Worm (Caenorhabditis elegans) whole organism, L2 larva: ENCODE data around the gene trpa-1.

Source experiments
- C34F6.9 ChIP-seq: fragments of 150-350 bp; optimal IDR thresholded peaks from 2 replicates; lab custom pipeline; 2014; ENCODE audit warnings: missing biosample characterization, missing genetic modification characterization
- F13H6.1 ChIP-seq: sonication (generic microtip); optimal IDR thresholded peaks from 2 replicates; lab custom pipeline; 2016; ENCODE audit warnings: missing genetic modification characterization, missing compliant biosample characterization
- R02D3.7 ChIP-seq: fragments of 150-350 bp; optimal IDR thresholded peaks from 2 replicates; lab custom pipeline; 2014; ENCODE audit warnings: missing biosample characterization, missing genetic modification characterization
- Y55F3AM.14 ChIP-seq: fragments of 200-800 bp; sonication (Bioruptor generic); optimal IDR thresholded peaks from 2 replicates; lab custom pipeline; 2018; ENCODE audit warnings: mild to moderate bottlenecking, missing genetic modification characterization, missing compliant biosample characterization
- alr-1 ChIP-seq: fragments of 150-350 bp; optimal IDR thresholded peaks from 2 replicates; lab custom pipeline; 2014; ENCODE audit warnings: missing biosample characterization, missing genetic modification characterization
- aly-2 ChIP-seq: fragments of 150-350 bp; optimal IDR thresholded peaks from 2 replicates; lab custom pipeline; 2014; ENCODE audit warnings: missing biosample characterization, missing genetic modification characterization
- blmp-1 ChIP-seq: sonication (generic microtip); optimal IDR thresholded peaks from 2 replicates; lab custom pipeline; 2017; ENCODE audit warnings: missing genetic modification characterization, mild to moderate bottlenecking, missing compliant biosample characterization, antibody characterized with exemption, moderate library complexity; ENCODE audit not compliant: insufficient read depth
- ceh-16 ChIP-seq: fragments of 150-350 bp; optimal IDR thresholded peaks from 2 replicates; lab custom pipeline; 2014; ENCODE audit warnings: missing biosample characterization, missing genetic modification characterization
- ceh-82 ChIP-seq: fragments of 150-350 bp; optimal IDR thresholded peaks from 2 replicates; lab custom pipeline; 2014; ENCODE audit warnings: missing biosample characterization, missing genetic modification characterization
- crh-2 ChIP-seq: sonication (generic microtip); optimal IDR thresholded peaks from 2 replicates; lab custom pipeline; 2017; ENCODE audit warnings: missing biosample characterization, missing genetic modification characterization
- egl-27 ChIP-seq: sonication (generic microtip); optimal IDR thresholded peaks from 3 replicates; lab custom pipeline; 2017; ENCODE audit warnings: missing biosample characterization, missing genetic modification reagents, missing genetic modification characterization
- elt-1 ChIP-seq: fragments of 150-350 bp; optimal IDR thresholded peaks from 2 replicates; lab custom pipeline; 2014; ENCODE audit warnings: missing biosample characterization, missing genetic modification characterization
- elt-3 ChIP-seq: sonication (generic microtip); optimal IDR thresholded peaks from 2 replicates; lab custom pipeline; 2017; ENCODE audit warnings: missing biosample characterization, missing genetic modification characterization
- fos-1 ChIP-seq: fragments of 150-350 bp; optimal IDR thresholded peaks from 2 replicates; lab custom pipeline; 2014; ENCODE audit warnings: missing biosample characterization, missing genetic modification characterization
- gmeb-1 ChIP-seq: fragments of 150-350 bp; optimal IDR thresholded peaks from 2 replicates; lab custom pipeline; 2014; ENCODE audit warnings: missing biosample characterization, missing genetic modification characterization
- lin-11 ChIP-seq: fragments of 150-350 bp; sonication (generic microtip); optimal IDR thresholded peaks from 2 replicates; lab custom pipeline; 2014; ENCODE audit warnings: missing biosample characterization, missing genetic modification characterization, inconsistent platforms, mixed read lengths
- lin-13 ChIP-seq: fragments of 150-350 bp; optimal IDR thresholded peaks from 2 replicates; lab custom pipeline; 2014; ENCODE audit warnings: missing biosample characterization, missing genetic modification reagents, missing genetic modification characterization
- lin-39 ChIP-seq: fragments of 150-350 bp; optimal IDR thresholded peaks from 2 replicates; lab custom pipeline; 2014; ENCODE audit warnings: missing biosample characterization, missing genetic modification reagents, missing genetic modification characterization
- lsy-2 ChIP-seq, 2 experiments: fragments of 150-350 bp in 1 of 2; sonication (generic microtip) in 1 of 2; optimal IDR thresholded peaks; 2 replicates each; lab custom pipeline; 2014 to 2017; ENCODE audit warnings: missing biosample characterization in 2 of 2, missing genetic modification characterization in 2 of 2
- mab-5 ChIP-seq: fragments of 150-350 bp; optimal IDR thresholded peaks from 2 replicates; lab custom pipeline; 2014; ENCODE audit warnings: missing biosample characterization, missing genetic modification characterization
- mbf-1 ChIP-seq: sonication (generic microtip); optimal IDR thresholded peaks from 2 replicates; lab custom pipeline; 2017; ENCODE audit warnings: missing biosample characterization, missing genetic modification characterization
- mdl-1 ChIP-seq, 2 experiments: fragments of 150-350 bp in 1 of 2; sonication (generic microtip) in 1 of 2; optimal IDR thresholded peaks; 2 replicates each; lab custom pipeline; 2017; ENCODE audit warnings: missing biosample characterization in 2 of 2, missing genetic modification characterization in 2 of 2
- nhr-11 ChIP-seq: fragments of 150-350 bp; optimal IDR thresholded peaks from 2 replicates; lab custom pipeline; 2014; ENCODE audit warnings: missing biosample characterization, missing genetic modification characterization
- nhr-129 ChIP-seq: fragments of 150-350 bp; optimal IDR thresholded peaks from 2 replicates; lab custom pipeline; 2014; ENCODE audit warnings: missing biosample characterization, missing genetic modification characterization
- nhr-23 ChIP-seq: fragments of 150-350 bp; optimal IDR thresholded peaks from 2 replicates; lab custom pipeline; 2014; ENCODE audit warnings: missing biosample characterization, missing genetic modification reagents, missing genetic modification characterization
- nhr-237 ChIP-seq: fragments of 150-350 bp; optimal IDR thresholded peaks from 2 replicates; lab custom pipeline; 2014; ENCODE audit warnings: missing biosample characterization, missing genetic modification characterization
- nhr-25 ChIP-seq: fragments of 150-350 bp; sonication (generic microtip); optimal IDR thresholded peaks from 3 replicates; lab custom pipeline; 2014; ENCODE audit warnings: missing biosample characterization, missing genetic modification characterization
- nhr-6 ChIP-seq: fragments of 150-350 bp; optimal IDR thresholded peaks from 2 replicates; lab custom pipeline; 2014; ENCODE audit warnings: missing biosample characterization, missing genetic modification characterization
- nhr-77 ChIP-seq: fragments of 150-350 bp; optimal IDR thresholded peaks from 2 replicates; lab custom pipeline; 2014; ENCODE audit warnings: missing biosample characterization, missing genetic modification characterization
- sem-4 ChIP-seq: fragments of 150-350 bp; optimal IDR thresholded peaks from 2 replicates; lab custom pipeline; 2014; ENCODE audit warnings: missing biosample characterization, missing genetic modification reagents, missing genetic modification characterization
- skn-1 ChIP-seq: sonication (generic microtip); optimal IDR thresholded peaks from 2 replicates; lab custom pipeline; 2017; ENCODE audit warnings: missing biosample characterization, missing genetic modification characterization
- sma-9 ChIP-seq, 2 experiments: fragments of 150-350 bp in 1 of 2; sonication (generic microtip) in 1 of 2; optimal IDR thresholded peaks; 2 replicates each; lab custom pipeline; 2014 to 2016; ENCODE audit warnings: missing genetic modification characterization in 2 of 2, mild to moderate bottlenecking in 1 of 2, missing biosample characterization in 1 of 2, missing compliant biosample characterization in 1 of 2, missing genetic modification reagents in 1 of 2, moderate library complexity in 1 of 2
- snpc-4 ChIP-seq: fragments of 150-350 bp; optimal IDR thresholded peaks from 2 replicates; lab custom pipeline; 2014; ENCODE audit warnings: missing biosample characterization, missing genetic modification characterization
- unc-39 ChIP-seq: fragments of 150-350 bp; optimal IDR thresholded peaks from 2 replicates; lab custom pipeline; 2014; ENCODE audit warnings: missing biosample characterization, missing genetic modification characterization
- unc-62 ChIP-seq: fragments of 150-350 bp; optimal IDR thresholded peaks from 2 replicates; lab custom pipeline; 2014; ENCODE audit warnings: missing biosample characterization, missing genetic modification reagents, missing genetic modification characterization
- zag-1 ChIP-seq: fragments of 150-350 bp; optimal IDR thresholded peaks from 2 replicates; lab custom pipeline; 2014; ENCODE audit warnings: missing biosample characterization, missing genetic modification characterization
- ztf-1 ChIP-seq: fragments of 200-800 bp; sonication (Bioruptor generic); conservative IDR thresholded peaks from 2 replicates; pipeline ENCODE4 v1.3.6; 2022; ENCODE audit warnings: missing genetic modification characterization, missing compliant biosample characterization
- ztf-11 ChIP-seq: sonication (generic microtip); optimal IDR thresholded peaks from 2 replicates; lab custom pipeline; 2017; ENCODE audit warnings: missing biosample characterization, missing genetic modification characterization

Gene trpa-1

ce11 chrIV:11916907-11917306, 52.6 kb downstream of the trpa-1 start, which contains the start of gene ZK822.10 (continued):
- TF ChIP-seq egl-27 (tag; lab: Kevin White, UChicago) (no peak), nhr-25 (tag; lab: Kevin White, UChicago) (no peak), ceh-16 (tag; lab: Kevin White, UChicago) (no peak), unc-39 (no peak), alr-1 (tag; lab: Kevin White, UChicago) (no peak), elt-3 (tag; lab: Kevin White, UChicago) (no peak), sma-9 (GFP tag; optimal IDR thresholded peaks at IDR 0.05; lab: Kevin White, UChicago) (peak; percentile 35), sma-9 (tag; optimal IDR thresholded peaks at IDR 0.05; lab: Kevin White, UChicago) (no peak), Y55F3AM.14 (GFP tag; lab: Kevin White, UChicago) (no peak), fos-1 (tag; lab: Kevin White, UChicago) (peak; percentile 12), skn-1 (tag; lab: Kevin White, UChicago) (no peak)
- TF ChIP-seq, all 48 proteins: peak for 4

- TF ChIP-seq nhr-129 (tag; lab: Kevin White, UChicago) (no peak), mab-5 (tag; lab: Kevin White, UChicago) (no peak), nhr-23 (no peak), zag-1 (tag; lab: Kevin White, UChicago) (no peak), crh-2 (tag; lab: Kevin White, UChicago) (peak; percentile 39), nhr-25 (tag; lab: Kevin White, UChicago) (no peak), C34F6.9 (tag; lab: Kevin White, UChicago) (no peak), sma-9 (GFP tag; optimal IDR thresholded peaks at IDR 0.05; lab: Kevin White, UChicago) (peak; percentile 44), sma-9 (tag; optimal IDR thresholded peaks at IDR 0.05; lab: Kevin White, UChicago) (no peak), R02D3.7 (tag; lab: Kevin White, UChicago) (no peak), snpc-4 (tag; lab: Kevin White, UChicago) (no peak), nhr-237 (tag; lab: Kevin White, UChicago) (no peak), ztf-11 (tag; lab: Kevin White, UChicago) (no peak), F13H6.1 (tag; lab: Kevin White, UChicago) (no peak), unc-62 (no peak), nhr-6 (tag; lab: Kevin White, UChicago) (no peak), alr-1 (tag; lab: Kevin White, UChicago) (no peak), fos-1 (tag; lab: Kevin White, UChicago) (peak; percentile 60), nhr-77 (tag; lab: Kevin White, UChicago) (no peak), elt-1 (tag; lab: Kevin White, UChicago) (no peak), Y55F3AM.14 (GFP tag; lab: Kevin White, UChicago) (no peak)
These were observed 53.6 kb downstream of the trpa-1 start for ce11 chrIV:11917886-11918285.

ce11 chrIV:11919067-11919466, 54.7 kb downstream of the trpa-1 start:
- TF ChIP-seq ceh-16 (tag; lab: Kevin White, UChicago) (no peak), unc-39 (no peak), mbf-1 (tag; lab: Kevin White, UChicago) (no peak), lin-39 (tag; lab: Kevin White, UChicago) (no peak), egl-27 (tag; lab: Kevin White, UChicago) (no peak), blmp-1 (tag; lab: Kevin White, UChicago) (no peak), C34F6.9 (tag; lab: Kevin White, UChicago) (no peak), sem-4 (tag; lab: Kevin White, UChicago) (no peak), zag-1 (tag; lab: Kevin White, UChicago) (no peak), gmeb-1 (no peak), mdl-1 (tag; optimal IDR thresholded peaks at IDR 0.05; lab: Kevin White, UChicago) (no peak), nhr-129 (tag; lab: Kevin White, UChicago) (no peak), nhr-237 (tag; lab: Kevin White, UChicago) (no peak), lin-11 (tag; lab: Kevin White, UChicago) (no peak), nhr-77 (tag; lab: Kevin White, UChicago) (no peak)
- TF ChIP-seq, all 48 proteins: peak for 0

ce11 chrIV:11922011-11922410, 57.7 kb downstream of the trpa-1 start, which contains the start of gene ZK822.1:
TSS of gene ZK822.1 (minus strand) at chrIV:11922131.
- TF ChIP-seq ceh-82 (tag; lab: Kevin White, UChicago) (no peak), aly-2 (tag; lab: Kevin White, UChicago) (no peak), elt-1 (tag; lab: Kevin White, UChicago) (no peak), fos-1 (tag; lab: Kevin White, UChicago) (no peak), nhr-237 (tag; lab: Kevin White, UChicago) (no peak), elt-3 (tag; lab: Kevin White, UChicago) (no peak), nhr-23 (no peak), lin-13 (GFP tag; lab: Kevin White, UChicago) (no peak), gmeb-1 (no peak), lsy-2 (tag; optimal IDR thresholded peaks at IDR 0.05; lab: Kevin White, UChicago) (no peak), egl-27 (tag; lab: Kevin White, UChicago) (no peak), nhr-6 (tag; lab: Kevin White, UChicago) (no peak), nhr-25 (tag; lab: Kevin White, UChicago) (no peak), ceh-16 (tag; lab: Kevin White, UChicago) (no peak), nhr-11 (no peak), ztf-1 (GFP tag; lab: Robert Waterston, UW) (no peak), nhr-77 (tag; lab: Kevin White, UChicago) (no peak), ztf-11 (tag; lab: Kevin White, UChicago) (no peak)
